Worm (Caenorhabditis elegans) whole organism, young adult: ENCODE data around the gene F26F12.4.
A peak's percentile ranks its signal among the peaks of the same experiment; 100 is the strongest.

Source experiments
- B0035.1 ChIP-seq: sonication (generic microtip); optimal IDR thresholded peaks from 2 replicates; lab custom pipeline; 2016; ENCODE audit warnings: missing genetic modification characterization, mild to moderate bottlenecking, missing compliant biosample characterization, missing genotype, missing genetic modification reagents
- C17E4.6 ChIP-seq: fragments of 200-800 bp; sonication (Bioruptor generic); IDR thresholded peaks from 2 replicates; pipeline ENCODE4 v1.3.6; 2022; ENCODE audit warnings: missing genetic modification reagents, missing genetic modification characterization, missing compliant biosample characterization
- D2030.7 ChIP-seq: fragments of 200-800 bp; sonication (Bioruptor generic); IDR thresholded peaks from 2 replicates; pipeline ENCODE4 v1.3.6; 2022; ENCODE audit warnings: missing genetic modification reagents, missing genetic modification characterization, missing compliant biosample characterization
- F49E8.2 ChIP-seq: sonication (generic microtip); optimal IDR thresholded peaks from 3 replicates; lab custom pipeline; 2017; ENCODE audit warnings: missing genetic modification characterization, mild to moderate bottlenecking, missing compliant biosample characterization, antibody characterized with exemption, moderate library complexity; ENCODE audit not compliant: insufficient read depth
- F55B11.4 ChIP-seq: sonication (generic microtip); optimal IDR thresholded peaks from 2 replicates; lab custom pipeline; 2016; ENCODE audit warnings: missing compliant biosample characterization, missing genetic modification characterization, borderline replicate concordance; ENCODE audit not compliant: insufficient read depth
- F57A8.1 ChIP-seq: fragments of 200-800 bp; sonication (Bioruptor generic); optimal IDR thresholded peaks from 2 replicates; lab custom pipeline; 2018; ENCODE audit warnings: mild to moderate bottlenecking, missing genetic modification characterization, moderate library complexity, missing compliant biosample characterization
- F57C9.4 ChIP-seq: sonication (generic microtip); optimal IDR thresholded peaks from 2 replicates; lab custom pipeline; 2017; ENCODE audit warnings: mild to moderate bottlenecking, missing genetic modification characterization, missing compliant biosample characterization
- K12H6.12 ChIP-seq: fragments of 200-800 bp; sonication (Bioruptor generic); optimal IDR thresholded peaks from 2 replicates; lab custom pipeline; 2018; ENCODE audit warnings: mild to moderate bottlenecking, missing genetic modification characterization, missing compliant biosample characterization
- Y56A3A.18 ChIP-seq: fragments of 200-800 bp; sonication (Bioruptor generic); IDR thresholded peaks from 2 replicates; pipeline ENCODE4 v1.3.6; 2022; ENCODE audit warnings: missing genetic modification reagents, missing genetic modification characterization, missing compliant biosample characterization
- cebp-2 ChIP-seq: fragments of 200-800 bp; sonication (Bioruptor generic); IDR thresholded peaks from 2 replicates; pipeline ENCODE4 v1.3.6; 2022; ENCODE audit warnings: missing genetic modification characterization, missing compliant biosample characterization
- ceh-58 ChIP-seq: fragments of 200-800 bp; sonication (Bioruptor generic); IDR thresholded peaks from 2 replicates; pipeline ENCODE4 v1.3.6; 2022; ENCODE audit warnings: missing genetic modification characterization, missing compliant biosample characterization
- ceh-91 ChIP-seq: fragments of 200-800 bp; sonication (Bioruptor generic); IDR thresholded peaks from 2 replicates; pipeline ENCODE4 v1.3.6; 2022; ENCODE audit warnings: missing genetic modification reagents, missing genetic modification characterization, missing compliant biosample characterization
- dpl-1 ChIP-seq: fragments of 150-350 bp; optimal IDR thresholded peaks from 2 replicates; lab custom pipeline; 2014; ENCODE audit warnings: missing biosample characterization, missing genetic modification reagents, missing genetic modification characterization
- fkh-3 ChIP-seq: sonication (generic microtip); optimal IDR thresholded peaks from 2 replicates; lab custom pipeline; 2016; ENCODE audit warnings: mild to moderate bottlenecking, missing genetic modification characterization, missing compliant biosample characterization
- him-1 ChIP-seq: sonication (generic microtip); optimal IDR thresholded peaks from 2 replicates; lab custom pipeline; 2016; ENCODE audit warnings: missing genotype, missing genetic modification reagents, missing genetic modification characterization, missing compliant biosample characterization
- hlh-12 ChIP-seq: sonication (generic microtip); optimal IDR thresholded peaks from 2 replicates; lab custom pipeline; 2016; ENCODE audit warnings: missing genetic modification characterization, missing compliant biosample characterization
- hlh-26 ChIP-seq: fragments of 200-800 bp; sonication (Bioruptor generic); conservative IDR thresholded peaks from 2 replicates; pipeline ENCODE4 v1.3.6; 2022; ENCODE audit warnings: missing genetic modification reagents, missing genetic modification characterization, missing compliant biosample characterization
- let-607 ChIP-seq, 2 experiments: fragments of 200-800 bp in 1 of 2; sonication (Bioruptor generic) in 1 of 2; sonication (generic microtip) in 1 of 2; optimal IDR thresholded peaks; 2 replicates each; lab custom pipeline; 2016 to 2018; ENCODE audit warnings: mild to moderate bottlenecking in 2 of 2, missing compliant biosample characterization in 2 of 2, missing genetic modification characterization in 2 of 2, moderate library complexity in 2 of 2, missing genotype in 1 of 2
- lin-35 ChIP-seq, 3 experiments: fragments of 150-350 bp in 2 of 3; sonication (generic microtip) in 1 of 3; optimal IDR thresholded peaks; 2 replicates each; lab custom pipeline; 2014 to 2018; ENCODE audit warnings: missing biosample characterization in 3 of 3, missing genetic modification characterization in 3 of 3, missing genetic modification reagents in 3 of 3
- lin-40 ChIP-seq: sonication (generic microtip); optimal IDR thresholded peaks from 2 replicates; lab custom pipeline; 2016; ENCODE audit warnings: missing genetic modification characterization, mild to moderate bottlenecking, missing compliant biosample characterization, missing genotype, missing genetic modification reagents
- lsy-27 ChIP-seq: sonication (generic microtip); optimal IDR thresholded peaks from 2 replicates; lab custom pipeline; 2017; ENCODE audit warnings: missing genetic modification characterization, mild to moderate bottlenecking, missing compliant biosample characterization, antibody characterized with exemption, missing genotype, borderline replicate concordance; ENCODE audit not compliant: insufficient read depth
- madf-8 ChIP-seq: fragments of 200-800 bp; sonication (Bioruptor generic); conservative IDR thresholded peaks from 2 replicates; pipeline ENCODE4 v1.3.6; 2022; ENCODE audit warnings: missing genetic modification reagents, missing genetic modification characterization, missing compliant biosample characterization
- mcd-1 ChIP-seq: fragments of 200-800 bp; sonication (Bioruptor generic); IDR thresholded peaks from 2 replicates; pipeline ENCODE4 v1.3.6; 2022; ENCODE audit warnings: missing genetic modification reagents, missing genetic modification characterization, missing compliant biosample characterization
- mel-28 ChIP-seq: sonication (generic microtip); optimal IDR thresholded peaks from 2 replicates; lab custom pipeline; 2016; ENCODE audit warnings: borderline replicate concordance, mild to moderate bottlenecking, missing genetic modification characterization, missing compliant biosample characterization
- nfya-2 ChIP-seq: fragments of 200-800 bp; sonication (Bioruptor generic); IDR thresholded peaks from 2 replicates; pipeline ENCODE4 v1.3.6; 2022; ENCODE audit warnings: missing genetic modification reagents, missing genetic modification characterization, missing compliant biosample characterization
- nfyb-1 ChIP-seq: fragments of 200-800 bp; sonication (Bioruptor generic); IDR thresholded peaks from 2 replicates; pipeline ENCODE4 v1.3.6; 2022; ENCODE audit warnings: missing genetic modification reagents, missing genetic modification characterization, missing compliant biosample characterization
- nhr-179 ChIP-seq: sonication (generic microtip); optimal IDR thresholded peaks from 2 replicates; lab custom pipeline; 2016; ENCODE audit warnings: mild to moderate bottlenecking, missing genetic modification characterization, missing compliant biosample characterization
- nhr-27 ChIP-seq: fragments of 200-800 bp; sonication (Bioruptor generic); optimal IDR thresholded peaks from 2 replicates; lab custom pipeline; 2018; ENCODE audit warnings: mild to moderate bottlenecking, missing genetic modification characterization, moderate library complexity, missing compliant biosample characterization
- pha-4 ChIP-seq: fragments of 150-350 bp; sonication (generic microtip); optimal IDR thresholded peaks from 2 replicates; lab custom pipeline; 2014; ENCODE audit warnings: missing biosample characterization, missing genetic modification reagents, missing genetic modification characterization
- repo-1 ChIP-seq: sonication (generic microtip); optimal IDR thresholded peaks from 2 replicates; lab custom pipeline; 2017; ENCODE audit warnings: mild to moderate bottlenecking, missing genetic modification characterization, missing compliant biosample characterization
- snpc-4 ChIP-seq, 5 experiments: fragments of 150-350 bp in 1 of 5; sonication (generic microtip) in 4 of 5; optimal IDR thresholded peaks; 2 replicates each; lab custom pipeline; 2014 to 2018; ENCODE audit warnings: missing genetic modification characterization in 5 of 5, missing biosample characterization in 3 of 5, antibody characterized with exemption in 2 of 5, mild to moderate bottlenecking in 2 of 5, missing compliant biosample characterization in 2 of 5, missing genotype in 2 of 5, moderate library complexity in 2 of 5, missing genetic modification reagents in 1 of 5
- ztf-26 ChIP-seq: sonication (generic microtip); optimal IDR thresholded peaks from 2 replicates; lab custom pipeline; 2017; ENCODE audit warnings: missing genetic modification characterization, missing compliant biosample characterization
- ztf-3 ChIP-seq: fragments of 200-800 bp; sonication (Bioruptor generic); optimal IDR thresholded peaks from 2 replicates; lab custom pipeline; 2018; ENCODE audit warnings: mild to moderate bottlenecking, missing genetic modification characterization, missing compliant biosample characterization

Gene F26F12.4

DNA sequence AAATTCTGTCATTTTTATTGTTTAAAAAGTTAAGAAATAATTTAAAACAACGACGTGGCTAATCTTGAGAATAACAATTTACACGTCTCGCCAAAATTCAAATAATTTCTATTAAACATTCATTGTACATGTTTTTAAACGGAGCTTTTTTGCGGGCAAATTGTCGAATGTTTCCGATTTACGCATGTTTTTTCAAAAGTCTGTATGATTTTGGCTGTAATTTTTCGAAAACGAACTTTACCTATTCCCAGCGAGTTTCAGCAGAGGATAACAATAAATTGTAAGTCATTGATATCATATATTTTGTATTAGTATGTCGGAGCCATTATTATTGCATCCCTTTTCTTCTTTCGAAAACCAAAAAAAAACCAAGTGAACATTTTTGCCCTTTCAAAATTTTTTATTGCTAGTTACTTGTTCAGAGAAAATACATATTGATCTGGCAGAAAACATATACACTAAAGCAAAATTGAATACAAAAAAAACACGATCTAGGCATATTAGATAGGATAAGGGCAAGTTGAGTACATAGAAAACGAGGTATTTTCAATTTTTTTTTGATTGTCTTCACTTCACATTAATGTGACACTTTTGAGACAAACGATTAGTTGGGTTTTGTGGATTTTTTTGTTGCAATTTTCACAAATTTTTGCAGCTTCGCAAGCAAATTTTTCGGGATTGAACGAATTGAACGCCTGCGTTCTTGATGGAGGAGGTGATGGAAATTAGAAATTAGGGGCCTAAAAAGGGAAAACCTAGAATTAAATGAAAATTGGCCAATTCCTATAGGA is 30.4 kb downstream of the F26F12.4 start, which contains the start of gene F26F12.2 (continued):
- TF ChIP-seq nhr-179 (tag; lab: Kevin White, UChicago): no peak
- no peak for TF ChIP-seq snpc-4 (GFP tag; optimal IDR thresholded peaks at IDR 0.05; lab: Kevin White, UChicago)
- no peak for TF ChIP-seq snpc-4 (tag; optimal IDR thresholded peaks at IDR 0.05; lab: Kevin White, UChicago)
- no peak for TF ChIP-seq hlh-12 (tag; lab: Kevin White, UChicago)
- no peak for TF ChIP-seq mcd-1 (GFP tag; lab: Robert Waterston, UW)
- no peak for TF ChIP-seq madf-8 (GFP tag; lab: Robert Waterston, UW)
- TF ChIP-seq fkh-3 (tag; lab: Kevin White, UChicago): peak; percentile 26
- no peak for TF ChIP-seq pha-4 (tag; lab: Kevin White, UChicago)
- no peak for TF ChIP-seq Y56A3A.18 (GFP tag; lab: Robert Waterston, UW)
- TF ChIP-seq ceh-58 (GFP tag; lab: Robert Waterston, UW): no peak
- no peak for TF ChIP-seq F49E8.2 (tag; lab: Kevin White, UChicago)
- no peak for TF ChIP-seq F57A8.1 (GFP tag; lab: Kevin White, UChicago)
- TF ChIP-seq F55B11.4 (tag; lab: Kevin White, UChicago): no peak
- no peak for TF ChIP-seq lsy-27 (tag; lab: Kevin White, UChicago)
- no peak for TF ChIP-seq C17E4.6
- no peak for TF ChIP-seq K12H6.12 (tag; lab: Kevin White, UChicago)
- no peak for TF ChIP-seq lin-35 (GFP tag; optimal IDR thresholded peaks at IDR 0.05; lab: Kevin White, UChicago)
- TF ChIP-seq let-607 (tag; optimal IDR thresholded peaks at IDR 0.05; lab: Kevin White, UChicago): no peak
- TF ChIP-seq mel-28: peak; percentile 77
- no peak for TF ChIP-seq him-1 (tag; lab: Kevin White, UChicago)
- TF ChIP-seq hlh-26 (GFP tag; lab: Robert Waterston, UW): no peak
- TF ChIP-seq F57C9.4 (tag; lab: Kevin White, UChicago): peak; percentile 46
- no peak for TF ChIP-seq ceh-91 (GFP tag; lab: Robert Waterston, UW)
- 0 out of 2 replicates have a peak, but pooled peaks have one; percentile 41 for TF ChIP-seq cebp-2 (GFP tag; lab: Robert Waterston, UW)
- TF ChIP-seq ztf-26: no peak
- peak; percentile 48 for TF ChIP-seq repo-1 (tag; lab: Kevin White, UChicago)
- no peak for TF ChIP-seq B0035.1
- no peak for TF ChIP-seq dpl-1 (GFP tag; lab: Kevin White, UChicago)
- no peak for TF ChIP-seq ztf-3
- no peak for TF ChIP-seq D2030.7
- TF ChIP-seq nhr-27 (tag; lab: Kevin White, UChicago): no peak
- no peak; the same call in 1 of the 2 replicates for TF ChIP-seq nfyb-1 (GFP tag; lab: Robert Waterston, UW)

DNA sequence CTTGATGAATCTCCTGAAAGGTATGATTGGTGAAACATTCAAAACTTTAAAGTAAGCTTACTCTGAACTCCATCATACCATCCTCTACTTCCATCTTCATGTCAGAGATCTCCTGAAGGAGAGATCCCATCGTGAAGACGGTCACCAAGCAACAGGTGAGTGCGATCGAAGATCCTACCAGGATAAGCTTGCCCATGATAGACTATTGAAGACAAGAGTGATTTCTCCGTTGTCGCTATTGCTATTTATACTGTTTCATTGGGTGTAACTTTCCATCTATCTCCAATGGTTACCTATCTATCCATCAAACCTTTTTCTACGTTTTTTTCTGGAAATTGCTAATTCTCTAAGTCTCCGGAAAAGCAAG is 32.5 kb downstream of the F26F12.4 start, which contains the start of gene col-140:
Gene col-140, minus strand, starts transcription at position 219 of the 367 bp plus-strand sequence.
- TF ChIP-seq lin-40 (tag; lab: Kevin White, UChicago) (peak; percentile 51), nfya-2 (GFP tag; lab: Robert Waterston, UW) (no peak)
